Worm (Caenorhabditis elegans) whole organism, mixed stage, embryonic: ENCODE data around the gene F41F3.3.

Source experiments
- cnd-1 ChIP-seq: fragments of 200-800 bp; sonication (Bioruptor generic); optimal IDR thresholded peaks from 2 replicates; lab custom pipeline; 2018; ENCODE audit warnings: mild to moderate bottlenecking, missing genetic modification characterization, missing compliant biosample characterization
- elt-1 ChIP-seq: sonication (generic microtip); optimal IDR thresholded peaks from 2 replicates; lab custom pipeline; 2017; ENCODE audit warnings: missing genetic modification characterization, mild to moderate bottlenecking, missing compliant biosample characterization, antibody characterized with exemption, moderate library complexity, borderline replicate concordance; ENCODE audit not compliant: insufficient read depth
- mab-5 ChIP-seq: fragments of 150-350 bp; optimal IDR thresholded peaks from 2 replicates; lab custom pipeline; 2014; ENCODE audit warnings: missing biosample characterization, missing genetic modification characterization
- nhr-12 ChIP-seq: fragments of 150-350 bp; optimal IDR thresholded peaks from 2 replicates; lab custom pipeline; 2014; ENCODE audit warnings: missing biosample characterization, missing genetic modification characterization
- nhr-237 ChIP-seq: fragments of 150-350 bp; optimal IDR thresholded peaks from 2 replicates; lab custom pipeline; 2014; ENCODE audit warnings: missing biosample characterization, missing genetic modification characterization
- nhr-76 ChIP-seq: sonication (generic microtip); optimal IDR thresholded peaks from 2 replicates; lab custom pipeline; 2017; ENCODE audit warnings: missing biosample characterization, missing genetic modification characterization
- snpc-4 ChIP-seq: fragments of 150-350 bp; optimal IDR thresholded peaks from 2 replicates; lab custom pipeline; 2014; ENCODE audit warnings: missing biosample characterization, missing genetic modification characterization
- sptf-1 ChIP-seq: sonication (generic microtip); optimal IDR thresholded peaks from 2 replicates; lab custom pipeline; 2017; ENCODE audit warnings: mild to moderate bottlenecking, missing genetic modification characterization, moderate library complexity, missing compliant biosample characterization
- unc-39 ChIP-seq: fragments of 150-350 bp; optimal IDR thresholded peaks from 2 replicates; lab custom pipeline; 2014; ENCODE audit warnings: missing biosample characterization, missing genetic modification characterization

- TF ChIP-seq nhr-12 (tag; lab: Kevin White, UChicago), result no peak
- TF ChIP-seq cnd-1, result no peak
- TF ChIP-seq sptf-1 (tag; lab: Kevin White, UChicago), result no peak
- no peak for TF ChIP-seq snpc-4 (tag; lab: Kevin White, UChicago)
- TF ChIP-seq nhr-237 (tag; lab: Kevin White, UChicago), result no peak
- no peak for TF ChIP-seq nhr-76 (tag; lab: Kevin White, UChicago)
- peak; percentile 92 for TF ChIP-seq elt-1 (tag; lab: Kevin White, UChicago)
- no peak for TF ChIP-seq mab-5
- TF ChIP-seq unc-39, result no peak
Observed at ce11 chrV:4694466-4695092, 46.5 kb upstream of the F41F3.3 start.
